Worm (Caenorhabditis elegans) whole organism, L2 larva: ENCODE results near the gene C16D9.9.

Experiments
- C34F6.9 ChIP-seq: fragments of 150-350 bp; optimal IDR thresholded peaks from 2 replicates; lab custom pipeline; 2014; ENCODE audit warnings: missing biosample characterization, missing genetic modification characterization
- R02D3.7 ChIP-seq: fragments of 150-350 bp; optimal IDR thresholded peaks from 2 replicates; lab custom pipeline; 2014; ENCODE audit warnings: missing biosample characterization, missing genetic modification characterization
- ZK546.5 ChIP-seq: sonication (generic microtip); optimal IDR thresholded peaks from 2 replicates; lab custom pipeline; 2017; ENCODE audit warnings: missing biosample characterization, missing genetic modification characterization
- aly-2 ChIP-seq: fragments of 150-350 bp; optimal IDR thresholded peaks from 2 replicates; lab custom pipeline; 2014; ENCODE audit warnings: missing biosample characterization, missing genetic modification characterization
- crh-2 ChIP-seq: sonication (generic microtip); optimal IDR thresholded peaks from 2 replicates; lab custom pipeline; 2017; ENCODE audit warnings: missing biosample characterization, missing genetic modification characterization
- dmd-4 ChIP-seq: sonication (generic microtip); optimal IDR thresholded peaks from 2 replicates; lab custom pipeline; 2017; ENCODE audit warnings: missing biosample characterization, missing genetic modification characterization
- egl-27 ChIP-seq: sonication (generic microtip); optimal IDR thresholded peaks from 3 replicates; lab custom pipeline; 2017; ENCODE audit warnings: missing biosample characterization, missing genetic modification reagents, missing genetic modification characterization
- elt-1 ChIP-seq: fragments of 150-350 bp; optimal IDR thresholded peaks from 2 replicates; lab custom pipeline; 2014; ENCODE audit warnings: missing biosample characterization, missing genetic modification characterization
- elt-3 ChIP-seq: sonication (generic microtip); optimal IDR thresholded peaks from 2 replicates; lab custom pipeline; 2017; ENCODE audit warnings: missing biosample characterization, missing genetic modification characterization
- lin-13 ChIP-seq: fragments of 150-350 bp; optimal IDR thresholded peaks from 2 replicates; lab custom pipeline; 2014; ENCODE audit warnings: missing biosample characterization, missing genetic modification reagents, missing genetic modification characterization
- lin-39 ChIP-seq: fragments of 150-350 bp; optimal IDR thresholded peaks from 2 replicates; lab custom pipeline; 2014; ENCODE audit warnings: missing biosample characterization, missing genetic modification reagents, missing genetic modification characterization
- lsy-2 ChIP-seq, 2 experiments: fragments of 150-350 bp in 1 of 2; sonication (generic microtip) in 1 of 2; optimal IDR thresholded peaks; 2 replicates each; lab custom pipeline; 2014 to 2017; ENCODE audit warnings: missing biosample characterization in 2 of 2, missing genetic modification characterization in 2 of 2
- mab-5 ChIP-seq: fragments of 150-350 bp; optimal IDR thresholded peaks from 2 replicates; lab custom pipeline; 2014; ENCODE audit warnings: missing biosample characterization, missing genetic modification characterization
- mbf-1 ChIP-seq: sonication (generic microtip); optimal IDR thresholded peaks from 2 replicates; lab custom pipeline; 2017; ENCODE audit warnings: missing biosample characterization, missing genetic modification characterization
- mdl-1 ChIP-seq, 2 experiments: fragments of 150-350 bp in 1 of 2; sonication (generic microtip) in 1 of 2; optimal IDR thresholded peaks; 2 replicates each; lab custom pipeline; 2017; ENCODE audit warnings: missing biosample characterization in 2 of 2, missing genetic modification characterization in 2 of 2
- nhr-10 ChIP-seq: sonication (generic microtip); optimal IDR thresholded peaks from 2 replicates; lab custom pipeline; 2017; ENCODE audit warnings: missing biosample characterization, missing genetic modification characterization
- nhr-11 ChIP-seq: fragments of 150-350 bp; optimal IDR thresholded peaks from 2 replicates; lab custom pipeline; 2014; ENCODE audit warnings: missing biosample characterization, missing genetic modification characterization
- nhr-12 ChIP-seq: fragments of 150-350 bp; optimal IDR thresholded peaks from 2 replicates; lab custom pipeline; 2014; ENCODE audit warnings: missing biosample characterization, missing genetic modification characterization
- nhr-129 ChIP-seq: fragments of 150-350 bp; optimal IDR thresholded peaks from 2 replicates; lab custom pipeline; 2014; ENCODE audit warnings: missing biosample characterization, missing genetic modification characterization
- nhr-21 ChIP-seq: fragments of 150-350 bp; optimal IDR thresholded peaks from 2 replicates; lab custom pipeline; 2014; ENCODE audit warnings: missing biosample characterization, missing genetic modification characterization
- nhr-23 ChIP-seq: fragments of 150-350 bp; optimal IDR thresholded peaks from 2 replicates; lab custom pipeline; 2014; ENCODE audit warnings: missing biosample characterization, missing genetic modification reagents, missing genetic modification characterization
- nhr-237 ChIP-seq: fragments of 150-350 bp; optimal IDR thresholded peaks from 2 replicates; lab custom pipeline; 2014; ENCODE audit warnings: missing biosample characterization, missing genetic modification characterization
- nhr-77 ChIP-seq: fragments of 150-350 bp; optimal IDR thresholded peaks from 2 replicates; lab custom pipeline; 2014; ENCODE audit warnings: missing biosample characterization, missing genetic modification characterization
- peb-1 ChIP-seq: fragments of 150-350 bp; optimal IDR thresholded peaks from 2 replicates; lab custom pipeline; 2014; ENCODE audit warnings: missing biosample characterization, missing genetic modification characterization
- sma-3 ChIP-seq: sonication (generic microtip); optimal IDR thresholded peaks from 2 replicates; lab custom pipeline; 2016; ENCODE audit warnings: missing genetic modification reagents, missing genetic modification characterization, missing compliant biosample characterization
- sma-9 ChIP-seq, 2 experiments: fragments of 150-350 bp in 1 of 2; sonication (generic microtip) in 1 of 2; optimal IDR thresholded peaks; 2 replicates each; lab custom pipeline; 2014 to 2016; ENCODE audit warnings: missing genetic modification characterization in 2 of 2, mild to moderate bottlenecking in 1 of 2, missing biosample characterization in 1 of 2, missing compliant biosample characterization in 1 of 2, missing genetic modification reagents in 1 of 2, moderate library complexity in 1 of 2
- unc-39 ChIP-seq: fragments of 150-350 bp; optimal IDR thresholded peaks from 2 replicates; lab custom pipeline; 2014; ENCODE audit warnings: missing biosample characterization, missing genetic modification characterization
- unc-55 ChIP-seq: fragments of 150-350 bp; sonication (generic microtip); optimal IDR thresholded peaks from 3 replicates; lab custom pipeline; 2014; ENCODE audit warnings: missing biosample characterization, missing genetic modification reagents, missing genetic modification characterization
- unc-62 ChIP-seq: fragments of 150-350 bp; optimal IDR thresholded peaks from 2 replicates; lab custom pipeline; 2014; ENCODE audit warnings: missing biosample characterization, missing genetic modification reagents, missing genetic modification characterization
- zag-1 ChIP-seq: fragments of 150-350 bp; optimal IDR thresholded peaks from 2 replicates; lab custom pipeline; 2014; ENCODE audit warnings: missing biosample characterization, missing genetic modification characterization
- ztf-4 ChIP-seq: fragments of 150-350 bp; optimal IDR thresholded peaks from 2 replicates; lab custom pipeline; 2014; ENCODE audit warnings: missing biosample characterization, missing genetic modification characterization

C16D9.9 gene

DNA sequence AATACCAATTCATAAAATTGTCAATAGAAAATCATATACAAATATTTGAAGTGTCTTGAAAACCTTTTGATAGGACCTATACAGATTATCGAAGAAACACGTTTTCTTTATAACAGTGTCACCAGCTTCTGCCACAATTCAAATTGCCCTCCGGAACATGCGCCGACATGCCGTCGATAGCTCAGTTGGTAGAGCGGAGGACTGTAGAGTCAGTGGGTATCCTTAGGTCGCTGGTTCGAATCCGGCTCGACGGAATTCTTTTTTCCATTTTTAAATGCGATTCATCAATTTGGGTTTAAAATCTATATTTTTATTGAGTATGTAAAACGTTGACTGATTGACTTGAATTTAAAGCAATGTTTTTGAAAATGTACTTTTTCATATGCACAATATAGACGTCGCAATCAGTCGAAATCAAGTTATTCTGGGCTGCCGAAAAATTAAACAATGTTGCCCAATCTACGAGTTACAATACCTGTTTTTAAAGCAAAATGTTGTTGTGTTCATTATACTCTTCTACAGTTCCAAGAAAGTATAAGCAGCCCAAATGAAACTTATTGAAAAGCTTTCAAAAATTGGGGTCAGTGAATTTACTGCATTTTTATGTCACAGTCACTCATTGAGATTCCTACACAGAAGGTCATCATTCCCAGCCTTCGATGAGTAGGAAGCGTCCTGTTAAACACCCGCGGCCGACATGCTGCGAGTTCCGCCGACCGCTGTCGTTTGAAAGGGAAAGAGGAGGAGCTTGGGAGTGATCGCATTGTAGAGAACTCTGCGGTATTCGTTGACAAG lies 16.5 kb upstream of the C16D9.9 start (continued):
- TF ChIP-seq peb-1 (tag; lab: Kevin White, UChicago) (no peak), elt-3 (tag; lab: Kevin White, UChicago) (no peak), egl-27 (tag; lab: Kevin White, UChicago) (peak; percentile 61), mbf-1 (tag; lab: Kevin White, UChicago) (no peak), unc-39 (no peak), nhr-10 (tag; lab: Kevin White, UChicago) (no peak), nhr-23 (tag; lab: Kevin White, UChicago) (no peak), lsy-2 (tag; optimal IDR thresholded peaks at IDR 0.05; lab: Kevin White, UChicago) (peak; percentile 46 to 56), mab-5 (tag; lab: Kevin White, UChicago) (peak; percentile 19)

DNA sequence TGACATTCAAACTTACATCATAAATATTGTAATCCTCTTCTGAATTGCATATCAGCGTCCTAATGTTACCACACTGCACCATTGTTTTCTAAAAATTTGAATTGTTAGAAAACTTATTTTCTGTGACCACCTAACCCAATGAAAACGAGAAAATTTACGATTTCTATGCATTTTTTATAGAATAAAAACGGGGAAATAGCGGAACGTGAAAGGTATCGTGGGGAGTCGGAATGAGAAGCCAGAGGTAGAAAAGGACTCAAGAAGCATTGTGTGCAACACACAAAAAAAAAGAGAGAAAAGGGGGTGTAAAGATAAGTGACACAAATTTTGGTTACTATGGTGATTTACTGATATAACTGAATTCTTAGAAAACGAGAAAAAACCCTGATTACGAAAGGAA lies 13.8 kb upstream of the C16D9.9 start, which contains the start of gene C16D9.6:
TSS of gene C16D9.6 (minus strand) at position 101 of the 400 bp plus-strand sequence.
- TF ChIP-seq sma-3 (GFP tag; lab: Kevin White, UChicago) (no peak), aly-2 (tag; lab: Kevin White, UChicago) (no peak), mdl-1 (tag; optimal IDR thresholded peaks at IDR 0.05; lab: Kevin White, UChicago) (no peak), ztf-4 (tag; lab: Kevin White, UChicago) (no peak), nhr-77 (tag; lab: Kevin White, UChicago) (no peak), dmd-4 (tag; lab: Kevin White, UChicago) (no peak), nhr-237 (no peak), zag-1 (tag; lab: Kevin White, UChicago) (no peak), sma-9 (GFP tag; optimal IDR thresholded peaks at IDR 0.05; lab: Kevin White, UChicago) (no peak), sma-9 (tag; optimal IDR thresholded peaks at IDR 0.05; lab: Kevin White, UChicago) (no peak)
- TF ChIP-seq, all 48 proteins: peak for 0

DNA sequence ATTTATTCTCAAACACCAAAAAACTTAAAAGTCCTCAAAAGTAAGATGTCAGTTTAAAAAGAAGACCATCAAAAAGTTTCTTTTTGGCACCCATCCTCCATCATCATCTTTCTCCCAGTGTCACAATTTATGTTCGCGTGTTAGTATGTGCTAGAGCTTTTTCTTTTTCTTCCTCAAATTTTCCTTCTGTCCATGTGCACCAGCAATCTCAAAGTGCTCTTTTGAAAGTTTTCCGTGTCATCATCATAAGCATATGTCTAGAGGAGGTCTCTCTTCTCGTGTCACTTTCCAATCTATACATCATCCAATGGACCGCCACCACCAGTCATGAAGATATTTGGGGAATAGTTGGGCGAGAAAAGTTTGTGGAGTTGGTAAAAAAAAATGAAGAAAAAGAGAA lies 13.0 kb upstream of the C16D9.9 start:
- TF ChIP-seq C34F6.9 (tag; lab: Kevin White, UChicago), result peak; percentile 16
- TF ChIP-seq nhr-11, result no peak
- TF ChIP-seq nhr-129 (tag; lab: Kevin White, UChicago), result peak; percentile 18
- TF ChIP-seq, all 48 proteins: peak for 2

DNA sequence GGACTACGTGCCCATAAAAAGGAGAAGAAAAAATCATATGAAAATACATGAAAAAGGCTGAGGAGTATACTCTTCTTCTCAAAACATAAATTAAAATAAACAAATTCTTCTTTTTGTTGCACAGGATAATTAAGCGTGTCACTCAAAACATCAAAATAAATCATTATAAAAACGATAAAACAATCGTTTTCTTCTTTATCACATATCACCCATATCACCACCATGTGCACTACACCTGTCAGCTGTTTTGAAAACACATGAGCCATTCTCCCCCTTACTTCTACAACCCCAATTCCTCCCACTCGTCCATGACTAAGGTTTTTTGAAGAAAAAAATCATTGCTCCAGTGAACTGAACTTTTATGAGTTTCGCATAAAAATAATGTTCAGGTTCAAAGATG lies 11.5 kb upstream of the C16D9.9 start:
- TF ChIP-seq sma-9 (GFP tag; optimal IDR thresholded peaks at IDR 0.05; lab: Kevin White, UChicago) (peak; percentile 27), sma-9 (tag; optimal IDR thresholded peaks at IDR 0.05; lab: Kevin White, UChicago) (no peak), nhr-12 (no peak), nhr-129 (tag; lab: Kevin White, UChicago) (peak; percentile 34), mdl-1 (tag; optimal IDR thresholded peaks at IDR 0.05; lab: Kevin White, UChicago) (no peak), mab-5 (tag; lab: Kevin White, UChicago) (peak; percentile 33), lsy-2 (tag; optimal IDR thresholded peaks at IDR 0.05; lab: Kevin White, UChicago) (peak in 1 of 2 experiments; percentile 16)

DNA sequence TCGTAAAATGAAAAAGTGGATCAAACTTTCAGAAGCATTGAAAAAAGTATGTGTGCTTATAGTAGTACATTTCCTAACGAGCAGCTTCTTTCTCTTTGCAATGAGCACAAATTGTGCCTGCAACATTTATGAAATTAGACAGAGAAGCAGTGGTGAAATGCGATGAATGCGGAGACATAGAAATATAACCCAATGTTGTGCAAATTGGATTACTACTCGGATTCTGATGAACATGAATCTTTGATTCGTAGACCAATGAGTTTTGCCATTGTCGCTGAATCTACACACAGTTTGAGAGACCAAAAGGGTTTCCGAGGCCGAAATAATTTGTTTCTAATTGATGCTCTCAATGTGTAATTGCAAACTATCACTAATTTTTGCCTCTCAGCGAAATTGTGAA lies 10.1 kb upstream of the C16D9.9 start:
- no peak for TF ChIP-seq unc-55 (GFP tag; lab: Kevin White, UChicago)
- TF ChIP-seq elt-1, result no peak
- TF ChIP-seq unc-62 (GFP tag; lab: Kevin White, UChicago), result no peak
- TF ChIP-seq R02D3.7 (tag; lab: Kevin White, UChicago), result no peak
- no peak for TF ChIP-seq lin-13 (GFP tag; lab: Kevin White, UChicago)
- TF ChIP-seq zag-1 (tag; lab: Kevin White, UChicago), result no peak
- TF ChIP-seq nhr-12, result no peak
- no peak for TF ChIP-seq ZK546.5 (tag; lab: Kevin White, UChicago)
- TF ChIP-seq lin-39 (tag; lab: Kevin White, UChicago), result no peak
- no peak for TF ChIP-seq ztf-4 (tag; lab: Kevin White, UChicago)
- TF ChIP-seq crh-2 (tag; lab: Kevin White, UChicago), result no peak

DNA sequence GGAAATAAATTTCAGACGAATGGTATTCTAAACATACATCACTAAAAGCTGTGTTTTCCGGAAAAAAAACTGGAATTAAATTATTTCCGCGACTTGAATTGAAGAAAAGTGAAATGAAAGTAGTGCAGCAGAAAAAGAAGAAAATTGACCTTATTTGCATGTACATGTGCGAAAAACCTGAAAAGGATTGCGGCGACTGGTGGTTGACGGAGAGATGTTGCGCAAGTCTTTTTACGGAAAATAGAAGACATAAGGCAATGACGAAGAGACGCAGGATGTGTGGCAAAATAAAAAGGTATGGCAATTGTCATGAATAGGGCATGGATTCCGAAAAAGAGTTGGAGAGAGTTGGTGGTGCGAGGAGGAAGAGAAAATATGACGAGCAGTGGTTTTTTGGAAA lies 9.1 kb upstream of the C16D9.9 start:
- no peak for TF ChIP-seq aly-2 (tag; lab: Kevin White, UChicago)
- TF ChIP-seq nhr-21 (tag; lab: Kevin White, UChicago), result no peak
- TF ChIP-seq mab-5 (tag; lab: Kevin White, UChicago), result no peak
- TF ChIP-seq crh-2 (tag; lab: Kevin White, UChicago), result no peak
- TF ChIP-seq C34F6.9 (tag; lab: Kevin White, UChicago), result no peak
- TF ChIP-seq unc-55 (GFP tag; lab: Kevin White, UChicago), result no peak
- no peak for TF ChIP-seq nhr-10 (tag; lab: Kevin White, UChicago)
